Fruit fly (Drosophila melanogaster) whole organism, pupa: Measurements from ENCODE around the gene CG13114.

Source experiments
- CG10348 ChIP-seq: fragments of 200-800 bp; sonication (Bioruptor generic); IDR thresholded peaks from 2 replicates; pipeline ENCODE4 v1.3.6; 2022; ENCODE audit warnings: missing biosample characterization, missing genetic modification characterization
- CG12605 ChIP-seq: fragments of 200-800 bp; sonication (Bioruptor generic); IDR thresholded peaks from 2 replicates; pipeline ENCODE4 v1.3.6; 2022; ENCODE audit warnings: missing biosample characterization, missing genetic modification characterization
- CG13204 ChIP-seq: fragments of 200-800 bp; sonication (Bioruptor generic); optimal IDR thresholded peaks from 2 replicates; lab custom pipeline; 2018; ENCODE audit warnings: missing biosample characterization, mild to moderate bottlenecking, missing genetic modification characterization, moderate library complexity
- CG14655 ChIP-seq: fragments of 200-800 bp; sonication (Bioruptor generic); optimal IDR thresholded peaks from 3 replicates; lab custom pipeline; 2017; ENCODE audit warnings: mild to moderate bottlenecking, missing biosample characterization, missing genetic modification reagents, missing genetic modification characterization
- CG15710 ChIP-seq: fragments of 200-800 bp; sonication (Bioruptor generic); optimal IDR thresholded peaks from 2 replicates; lab custom pipeline; 2018; ENCODE audit warnings: missing biosample characterization, mild to moderate bottlenecking, missing genetic modification characterization, moderate library complexity
- CG17806 ChIP-seq: fragments of 200-800 bp; sonication (Bioruptor generic); optimal IDR thresholded peaks from 2 replicates; lab custom pipeline; 2018; ENCODE audit warnings: missing biosample characterization, mild to moderate bottlenecking, missing genetic modification characterization, moderate library complexity
- CG32121 ChIP-seq: fragments of 200-800 bp; sonication (Bioruptor generic); IDR thresholded peaks from 2 replicates; pipeline ENCODE4 v1.3.6; 2022; ENCODE audit warnings: missing biosample characterization, missing genetic modification characterization
- CG34367 ChIP-seq: fragments of 200-800 bp; sonication (Bioruptor generic); optimal IDR thresholded peaks from 2 replicates; lab custom pipeline; 2018; ENCODE audit warnings: missing biosample characterization, mild to moderate bottlenecking, missing genetic modification characterization
- CG4496 ChIP-seq: fragments of 200-800 bp; sonication (Bioruptor generic); IDR thresholded peaks from 3 replicates; pipeline ENCODE4 v1.3.6; 2022; ENCODE audit warnings: missing biosample characterization, missing genetic modification characterization
- CG8159 ChIP-seq: fragments of 200-800 bp; sonication (Bioruptor generic); optimal IDR thresholded peaks from 3 replicates; lab custom pipeline; 2018; ENCODE audit warnings: missing biosample characterization, mild to moderate bottlenecking, missing genetic modification characterization, moderate library complexity
- CG8301 ChIP-seq: fragments of 200-800 bp; sonication (Bioruptor generic); optimal IDR thresholded peaks from 2 replicates; lab custom pipeline; 2018; ENCODE audit warnings: missing biosample characterization, mild to moderate bottlenecking, missing genetic modification characterization
- CG9948 ChIP-seq: fragments of 200-800 bp; sonication (Bioruptor generic); optimal IDR thresholded peaks from 2 replicates; lab custom pipeline; 2018; ENCODE audit warnings: missing biosample characterization, mild to moderate bottlenecking, missing genetic modification characterization, moderate library complexity
- D1 ChIP-seq: fragments of 200-800 bp; sonication (Bioruptor generic); optimal IDR thresholded peaks from 2 replicates; lab custom pipeline; 2018; ENCODE audit warnings: missing biosample characterization, mild to moderate bottlenecking, missing genetic modification characterization, moderate library complexity
- EcR ChIP-seq: fragments of 200-800 bp; sonication (Bioruptor generic); optimal IDR thresholded peaks from 3 replicates; lab custom pipeline; 2019; ENCODE audit warnings: missing biosample characterization, missing genetic modification characterization, mild to moderate bottlenecking, moderate library complexity, missing genetic modification reagents
- Ets98B ChIP-seq: fragments of 200-800 bp; sonication (Bioruptor generic); IDR thresholded peaks from 2 replicates; pipeline ENCODE4 v1.3.6; 2022; ENCODE audit warnings: missing biosample characterization, missing genetic modification characterization
- Pif1A ChIP-seq: fragments of 200-800 bp; sonication (Bioruptor generic); optimal IDR thresholded peaks from 3 replicates; lab custom pipeline; 2016; ENCODE audit warnings: missing biosample characterization, missing genetic modification characterization
- Pif1B ChIP-seq: fragments of 200-800 bp; sonication (Bioruptor generic); optimal IDR thresholded peaks from 3 replicates; lab custom pipeline; 2016; ENCODE audit warnings: missing biosample characterization, missing genetic modification characterization
- Snoo ChIP-seq: fragments of 200-800 bp; sonication (Bioruptor generic); optimal IDR thresholded peaks from 3 replicates; lab custom pipeline; 2017; ENCODE audit warnings: missing biosample characterization, mild to moderate bottlenecking, missing genetic modification characterization, inconsistent platforms
- fd96Ca ChIP-seq: fragments of 200-800 bp; sonication (Bioruptor generic); IDR thresholded peaks from 3 replicates; pipeline ENCODE4 v1.3.6; 2022; ENCODE audit warnings: missing biosample characterization, missing genetic modification characterization
- gl ChIP-seq: fragments of 200-800 bp; sonication (Bioruptor generic); optimal IDR thresholded peaks from 2 replicates; lab custom pipeline; 2018; ENCODE audit warnings: missing biosample characterization, mild to moderate bottlenecking, missing genetic modification characterization
- rn ChIP-seq: fragments of 200-800 bp; sonication (Bioruptor generic); IDR thresholded peaks from 2 replicates; pipeline ENCODE4 v1.3.6; 2022; ENCODE audit warnings: missing biosample characterization, missing genetic modification characterization

The CG13114 gene

DNA sequence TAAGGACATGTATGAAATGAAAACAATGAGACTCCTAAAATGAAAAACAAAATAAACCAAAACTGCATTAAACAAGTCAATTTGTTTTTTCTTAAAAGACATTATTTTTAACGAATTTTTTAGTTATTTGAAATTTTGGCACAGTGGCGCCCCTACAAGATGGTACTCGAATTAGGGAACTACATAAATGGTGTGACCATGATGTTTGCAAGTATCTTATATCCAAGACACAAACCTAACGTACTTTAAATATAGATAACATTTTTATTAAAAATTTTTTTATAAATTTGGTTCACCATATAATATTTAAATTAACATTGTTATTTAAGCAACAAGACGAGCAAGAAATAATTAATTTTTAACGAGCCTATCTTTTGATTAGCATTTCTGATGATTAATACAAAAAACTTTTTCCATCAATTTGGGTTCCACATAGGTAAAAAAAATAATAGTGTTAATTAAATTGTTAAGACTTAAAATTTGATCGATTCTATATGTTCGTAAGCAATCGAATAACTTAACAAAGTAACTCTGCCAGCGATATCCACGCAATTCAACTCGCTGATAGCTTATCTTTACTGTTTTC lies 5.5 kb upstream of the CG13114 start, which contains the start of gene CG17855:
Gene CG17855 (plus strand): TSS at position 536 of the 586 bp plus-strand sequence.
- TF ChIP-seq CG10348 (GFP tag; lab: Robert Waterston, UW) = no peak
- peak; percentile 86 for TF ChIP-seq D1

DNA sequence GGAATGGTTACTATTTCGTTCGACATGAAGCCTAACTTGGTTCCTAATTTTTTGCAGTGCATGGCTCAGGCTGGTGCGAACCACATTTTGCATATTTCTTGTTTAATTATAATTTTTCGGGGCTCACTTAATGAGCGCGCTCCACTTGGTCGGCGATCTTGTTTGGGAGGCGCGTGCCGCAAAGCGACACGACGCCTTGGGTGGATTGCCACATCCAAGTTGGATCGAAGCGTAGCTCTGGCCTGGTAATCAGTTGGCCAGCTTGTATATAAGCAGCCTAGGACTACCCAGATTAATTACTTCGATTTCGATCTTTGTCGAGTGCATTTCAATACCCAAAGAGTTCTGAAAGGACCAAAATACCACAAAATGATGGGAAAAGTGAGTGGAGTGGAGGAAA lies 3.0 kb upstream of the CG13114 start, which contains the start of gene Cpr30B:
Gene Cpr30B (plus strand): TSS at position 301 of the 400 bp plus-strand sequence.
- no peak for TF ChIP-seq Ets98B (GFP tag; lab: Robert Waterston, UW)
- no peak for TF ChIP-seq CG32121 (GFP tag; lab: Robert Waterston, UW)
- no peak for TF ChIP-seq EcR (GFP tag; lab: Kevin White, UChicago)
- TF ChIP-seq CG10348 (GFP tag; lab: Robert Waterston, UW) = no peak
- TF ChIP-seq CG8301 (tag; lab: Kevin White, UChicago) = no peak
- TF ChIP-seq Pif1B (GFP tag; lab: Kevin White, UChicago) = no peak
- TF ChIP-seq Snoo (tag; lab: Kevin White, UChicago) = no peak
- TF ChIP-seq CG14655 (GFP tag; lab: Kevin White, UChicago) = no peak
- no peak for TF ChIP-seq D1
- no peak for TF ChIP-seq Pif1A (GFP tag; lab: Kevin White, UChicago)
- no peak for TF ChIP-seq CG17806 (tag; lab: Kevin White, UChicago)
- TF ChIP-seq fd96Ca = no peak
- no peak for TF ChIP-seq CG9948 (tag; lab: Kevin White, UChicago)
- no peak for TF ChIP-seq CG13204 (GFP tag; lab: Kevin White, UChicago)
- TF ChIP-seq CG8159 (tag; lab: Kevin White, UChicago) = no peak
- TF ChIP-seq CG4496 (GFP tag; lab: Robert Waterston, UW) = no peak
- no peak for TF ChIP-seq CG12605
- TF ChIP-seq CG15710 (tag; lab: Kevin White, UChicago) = no peak
- TF ChIP-seq, all 21 proteins: peak for 0

DNA sequence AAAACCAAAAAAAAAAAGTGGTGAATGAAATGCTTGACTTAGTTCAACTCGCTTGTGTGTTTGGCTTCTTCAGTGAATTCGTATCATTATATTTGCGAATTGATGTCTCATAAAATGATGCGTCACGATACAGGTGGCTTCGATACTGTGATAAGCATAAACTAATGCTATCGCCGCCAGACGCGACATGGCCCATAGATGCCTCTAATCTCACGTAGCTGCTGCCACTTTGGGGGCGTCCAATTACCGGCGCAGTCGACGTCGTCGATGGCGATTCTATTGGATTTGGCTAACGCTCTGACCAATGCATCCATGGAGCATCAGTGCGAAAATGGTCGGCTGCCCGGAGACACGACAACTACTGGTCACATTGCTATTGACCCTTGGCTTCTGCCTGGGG lies 1.7 kb upstream of the CG13114 start, which contains the start of gene CG13113:
Gene CG13113 (plus strand): TSS at position 301 of the 400 bp plus-strand sequence.
- TF ChIP-seq EcR (GFP tag; lab: Kevin White, UChicago) = no peak
- TF ChIP-seq CG34367 (tag; lab: Kevin White, UChicago) = no peak
- TF ChIP-seq CG32121 (GFP tag; lab: Robert Waterston, UW) = no peak
- no peak for TF ChIP-seq Ets98B (GFP tag; lab: Robert Waterston, UW)
- no peak for TF ChIP-seq rn (GFP tag; lab: Robert Waterston, UW)
- no peak for TF ChIP-seq gl
- no peak for TF ChIP-seq CG10348 (GFP tag; lab: Robert Waterston, UW)
- TF ChIP-seq CG13204 (GFP tag; lab: Kevin White, UChicago) = no peak
- no peak for TF ChIP-seq CG15710 (tag; lab: Kevin White, UChicago)
- no peak for TF ChIP-seq CG17806 (tag; lab: Kevin White, UChicago)
- TF ChIP-seq CG12605 = no peak
- TF ChIP-seq CG4496 (GFP tag; lab: Robert Waterston, UW) = no peak
- TF ChIP-seq D1 = no peak
- no peak for TF ChIP-seq CG9948 (tag; lab: Kevin White, UChicago)
- TF ChIP-seq fd96Ca = no peak

DNA sequence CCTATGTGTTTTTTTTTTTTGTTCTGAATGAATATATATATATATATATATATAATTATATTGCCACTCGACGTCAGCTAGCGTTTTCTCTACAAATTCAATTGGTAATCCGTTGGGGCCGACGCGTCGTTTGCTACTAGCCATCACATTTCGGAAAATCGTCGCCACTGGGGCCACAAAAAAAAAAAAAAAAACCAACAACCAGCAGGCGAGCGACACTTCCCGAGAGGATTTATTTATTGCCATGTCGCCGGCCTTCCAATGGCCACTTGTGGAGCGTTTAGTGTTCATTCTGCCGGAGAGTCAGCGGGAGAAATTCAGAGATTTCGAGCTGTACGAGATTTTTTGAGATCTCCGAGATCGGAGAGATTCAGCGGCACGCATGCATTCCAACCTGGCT lies 5.3 kb downstream of the CG13114 start:
- no peak for TF ChIP-seq CG13204 (GFP tag; lab: Kevin White, UChicago)
- no peak for TF ChIP-seq Snoo (tag; lab: Kevin White, UChicago)
- TF ChIP-seq EcR (GFP tag; lab: Kevin White, UChicago) = no peak
- no peak for TF ChIP-seq D1
- no peak for TF ChIP-seq Pif1B (GFP tag; lab: Kevin White, UChicago)
- TF ChIP-seq CG10348 (GFP tag; lab: Robert Waterston, UW) = no peak
- TF ChIP-seq CG32121 (GFP tag; lab: Robert Waterston, UW) = peak; percentile 64
- TF ChIP-seq Ets98B (GFP tag; lab: Robert Waterston, UW) = peak; percentile 86
- no peak for TF ChIP-seq CG4496 (GFP tag; lab: Robert Waterston, UW)

DNA sequence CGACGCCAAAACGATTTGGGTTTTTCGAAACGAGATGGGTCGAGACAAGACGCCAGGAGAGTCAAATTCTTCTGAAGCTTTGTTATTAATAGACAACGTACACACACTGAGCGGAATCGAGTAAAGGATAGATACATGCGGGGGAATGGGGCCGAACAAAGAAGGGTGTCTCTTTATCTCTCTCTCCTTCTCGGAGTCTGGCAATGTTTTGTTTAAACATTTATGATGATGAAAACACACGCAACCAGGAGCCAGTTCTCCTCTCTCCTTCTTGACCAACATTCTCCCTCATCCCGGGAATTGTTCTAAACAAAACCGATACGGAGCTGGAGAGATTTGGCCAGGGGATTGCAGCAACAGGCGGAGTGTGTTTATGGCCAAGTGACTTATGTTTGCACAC lies 12.2 kb downstream of the CG13114 start:
- TF ChIP-seq D1 (no peak), CG8301 (tag; lab: Kevin White, UChicago) (no peak), CG13204 (GFP tag; lab: Kevin White, UChicago) (no peak), CG8159 (tag; lab: Kevin White, UChicago) (no peak), rn (GFP tag; lab: Robert Waterston, UW) (no peak), Pif1B (GFP tag; lab: Kevin White, UChicago) (no peak), Snoo (tag; lab: Kevin White, UChicago) (no peak), Ets98B (GFP tag; lab: Robert Waterston, UW) (no peak), EcR (GFP tag; lab: Kevin White, UChicago) (no peak), CG34367 (tag; lab: Kevin White, UChicago) (no peak), CG32121 (GFP tag; lab: Robert Waterston, UW) (no peak), CG4496 (GFP tag; lab: Robert Waterston, UW) (no peak), fd96Ca (no peak), CG15710 (tag; lab: Kevin White, UChicago) (no peak), CG17806 (tag; lab: Kevin White, UChicago) (no peak), CG14655 (GFP tag; lab: Kevin White, UChicago) (no peak)
- TF ChIP-seq, all 21 proteins: peak for 0

DNA sequence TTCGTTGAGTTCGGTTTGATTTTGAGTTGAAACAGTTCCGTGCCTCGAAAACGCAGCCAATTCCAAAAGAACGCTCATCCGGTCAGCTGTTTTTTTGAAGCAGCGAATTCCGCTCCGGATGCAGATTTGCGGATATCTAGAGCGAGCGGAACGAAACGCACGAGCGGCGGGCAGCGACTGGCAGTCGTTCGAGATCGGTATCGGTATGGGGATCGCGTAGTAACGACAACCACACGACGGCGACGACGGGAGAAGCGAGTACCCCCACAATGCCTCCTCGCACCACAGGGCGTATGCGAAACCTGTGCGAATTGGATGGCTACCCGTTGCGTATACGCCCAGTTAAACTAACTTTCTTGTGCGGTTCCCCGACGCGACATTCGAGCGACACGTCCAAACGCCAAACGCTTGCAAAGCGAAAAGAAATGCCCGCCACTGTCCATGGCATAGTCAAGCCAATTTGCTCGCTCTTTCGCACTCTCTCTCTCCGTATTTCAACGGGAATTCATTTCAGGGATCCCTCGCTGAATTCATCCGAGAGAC lies 14.5 kb downstream of the CG13114 start:
- TF ChIP-seq gl (no peak), CG9948 (tag; lab: Kevin White, UChicago) (no peak), Pif1B (GFP tag; lab: Kevin White, UChicago) (no peak), Pif1A (GFP tag; lab: Kevin White, UChicago) (no peak), Snoo (tag; lab: Kevin White, UChicago) (no peak), CG13204 (GFP tag; lab: Kevin White, UChicago) (no peak), CG4496 (GFP tag; lab: Robert Waterston, UW) (peak; percentile 46; the same call in 2 of the 3 replicates), CG10348 (GFP tag; lab: Robert Waterston, UW) (no peak), CG8301 (tag; lab: Kevin White, UChicago) (no peak), fd96Ca (peak; percentile 63; the same call in 1 of the 3 replicates), Ets98B (GFP tag; lab: Robert Waterston, UW) (peak; percentile 59; the same call in 1 of the 2 replicates), CG12605 (no peak), CG32121 (GFP tag; lab: Robert Waterston, UW) (peak; percentile 77), CG17806 (tag; lab: Kevin White, UChicago) (no peak), CG34367 (tag; lab: Kevin White, UChicago) (no peak)
- TF ChIP-seq, all 21 proteins: peak for 4
